Fruit fly (Drosophila melanogaster) Kc167 (cell line): ENCODE measurements around the gene Rbbp5.

Experiments
- Myc ChIP-seq: fragments of >200 bp; optimal IDR thresholded peaks from 2 replicates; lab custom pipeline; 2017; ENCODE audit warnings: missing external identifiers
- Sin3A ChIP-seq: fragments of >200 bp; optimal IDR thresholded peaks from 2 replicates; lab custom pipeline; 2018; ENCODE audit warnings: missing external identifiers
- h ChIP-seq: fragments of >200 bp; optimal IDR thresholded peaks from 3 replicates; lab custom pipeline; 2018; ENCODE audit warnings: missing external identifiers
- insv ChIP-seq: fragments of >200 bp; optimal IDR thresholded peaks from 3 replicates; lab custom pipeline; 2018; ENCODE audit warnings: missing external identifiers
- psq ChIP-seq: fragments of >200 bp; optimal IDR thresholded peaks from 2 replicates; lab custom pipeline; 2017; ENCODE audit warnings: missing external identifiers
- ttk ChIP-seq: sonication (Bioruptor generic); optimal IDR thresholded peaks from 2 replicates; lab custom pipeline; 2017; ENCODE audit warnings: missing external identifiers

DNA sequence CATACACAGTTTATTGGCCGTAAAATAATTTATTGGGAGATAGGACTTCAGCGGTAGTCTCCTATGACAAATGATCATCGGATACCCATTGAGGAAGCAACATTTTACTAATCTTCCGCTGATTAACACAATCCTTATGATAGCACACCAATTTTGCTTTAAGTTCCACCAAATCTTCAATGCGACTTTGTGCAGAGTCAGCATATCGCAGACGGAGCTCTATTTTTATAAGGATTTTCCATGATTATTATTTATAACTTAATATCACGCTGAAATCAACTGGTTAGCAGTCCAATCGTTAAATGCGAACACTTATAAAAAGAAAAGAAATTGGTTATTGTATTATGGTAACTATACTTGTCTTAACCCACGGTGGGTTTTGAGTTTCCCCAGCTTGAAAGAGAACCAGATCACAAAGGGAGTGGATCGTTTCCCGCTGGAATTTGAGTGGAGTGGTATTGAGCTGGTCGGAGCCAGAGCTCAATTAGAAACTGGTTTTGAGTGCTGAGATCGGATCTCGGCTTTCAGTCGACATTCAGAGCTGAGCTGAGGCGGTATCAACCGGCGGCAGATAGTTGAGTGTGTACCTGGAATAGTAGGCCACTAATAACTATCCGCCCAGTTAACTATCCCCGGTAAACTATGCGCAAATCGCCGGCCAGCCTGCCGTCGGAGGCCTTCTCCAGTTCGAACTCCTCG lies 19.1 kb upstream of the Rbbp5 start, which contains the start of the genes Toll-9 and in:
- no peak for TF ChIP-seq ttk (lab: Kevin White, UChicago)
- TF ChIP-seq Sin3A (lab: Kevin White, UChicago) = no peak
- no peak for TF ChIP-seq psq
- no peak for TF ChIP-seq insv
- no peak for TF ChIP-seq Myc
- no peak for TF ChIP-seq h (lab: Kevin White, UChicago)
